Fruit fly (Drosophila melanogaster) whole organism, prepupa: ENCODE measurements around the gene eIF2Bbeta.

ENCODE experiments used
- CG10631 ChIP-seq: fragments of 200-800 bp; sonication (Bioruptor generic); optimal IDR thresholded peaks from 2 replicates; lab custom pipeline; 2016; ENCODE audit warnings: missing biosample characterization, missing genetic modification characterization
- CG10669 ChIP-seq: fragments of 200-800 bp; sonication (Bioruptor generic); optimal IDR thresholded peaks from 3 replicates; lab custom pipeline; 2018; ENCODE audit warnings: missing biosample characterization, mild to moderate bottlenecking, missing genetic modification characterization, moderate library complexity
- CG11294 ChIP-seq: fragments of 200-800 bp; sonication (Bioruptor generic); IDR thresholded peaks from 2 replicates; pipeline ENCODE4 v1.3.6; 2022; ENCODE audit warnings: missing biosample characterization, missing genetic modification characterization
- CG16779 ChIP-seq: fragments of 200-800 bp; sonication (Bioruptor generic); optimal IDR thresholded peaks from 3 replicates; lab custom pipeline; 2017; ENCODE audit warnings: missing biosample characterization, mild to moderate bottlenecking, missing genetic modification characterization
- CG3032 ChIP-seq: fragments of 200-800 bp; optimal IDR thresholded peaks from 2 replicates; lab custom pipeline; 2019; ENCODE audit warnings: missing biosample characterization, mild to moderate bottlenecking, missing genetic modification characterization, moderate library complexity
- CG31627 ChIP-seq: fragments of 200-800 bp; sonication (Bioruptor generic); optimal IDR thresholded peaks from 3 replicates; lab custom pipeline; 2016; ENCODE audit warnings: missing biosample characterization, missing genetic modification characterization
- CG32006 ChIP-seq: fragments of 200-800 bp; sonication (Bioruptor generic); optimal IDR thresholded peaks from 3 replicates; lab custom pipeline; 2017; ENCODE audit warnings: missing biosample characterization, mild to moderate bottlenecking, missing genetic modification characterization
- CG34406 ChIP-seq: fragments of 200-800 bp; sonication (Bioruptor generic); optimal IDR thresholded peaks from 3 replicates; lab custom pipeline; 2016; ENCODE audit warnings: missing biosample characterization, missing genetic modification characterization
- CG3919 ChIP-seq: fragments of 200-800 bp; sonication (Bioruptor generic); optimal IDR thresholded peaks from 3 replicates; lab custom pipeline; 2016; ENCODE audit warnings: missing biosample characterization, missing genetic modification characterization
- CG4318 ChIP-seq: fragments of 200-800 bp; sonication (Bioruptor generic); optimal IDR thresholded peaks from 3 replicates; lab custom pipeline; 2017; ENCODE audit warnings: missing biosample characterization, mild to moderate bottlenecking, missing genetic modification characterization
- CG6163 ChIP-seq: fragments of 200-800 bp; sonication (Bioruptor generic); IDR thresholded peaks from 3 replicates; pipeline ENCODE4 v1.3.6; 2022; ENCODE audit warnings: missing biosample characterization, missing genetic modification characterization
- CG6276 ChIP-seq: fragments of 200-800 bp; sonication (Bioruptor generic); optimal IDR thresholded peaks from 2 replicates; lab custom pipeline; 2017; ENCODE audit warnings: missing biosample characterization, mild to moderate bottlenecking, missing genetic modification characterization
- CG6792 ChIP-seq: fragments of 200-800 bp; sonication (Bioruptor generic); optimal IDR thresholded peaks from 3 replicates; lab custom pipeline; 2016; ENCODE audit warnings: missing biosample characterization, missing genetic modification characterization
- CG6808 ChIP-seq: fragments of 200-800 bp; sonication (Bioruptor generic); optimal IDR thresholded peaks from 3 replicates; lab custom pipeline; 2017; ENCODE audit warnings: missing biosample characterization, missing genetic modification characterization, mild to moderate bottlenecking, moderate library complexity, missing genetic modification reagents
- CG6854 ChIP-seq: fragments of 200-800 bp; sonication (Bioruptor generic); optimal IDR thresholded peaks from 2 replicates; lab custom pipeline; 2017; ENCODE audit warnings: missing biosample characterization, mild to moderate bottlenecking, missing genetic modification characterization
- CG7368 ChIP-seq: fragments of 200-800 bp; sonication (Bioruptor generic); optimal IDR thresholded peaks from 3 replicates; lab custom pipeline; 2016; ENCODE audit warnings: missing biosample characterization, missing genetic modification characterization
- CG8119 ChIP-seq: fragments of 200-800 bp; sonication (Bioruptor generic); IDR thresholded peaks from 3 replicates; pipeline ENCODE4 v1.3.6; 2022; ENCODE audit warnings: missing biosample characterization, missing genetic modification characterization
- CG8319 ChIP-seq: fragments of 200-800 bp; sonication (Bioruptor generic); optimal IDR thresholded peaks from 3 replicates; lab custom pipeline; 2016; ENCODE audit warnings: missing biosample characterization, missing genetic modification characterization
- CG9139 ChIP-seq: fragments of 200-800 bp; sonication (Bioruptor generic); optimal IDR thresholded peaks from 3 replicates; lab custom pipeline; 2017; ENCODE audit warnings: missing biosample characterization, mild to moderate bottlenecking, missing genetic modification characterization
- Eip75B ChIP-seq: fragments of 200-800 bp; sonication (Bioruptor generic); optimal IDR thresholded peaks from 3 replicates; lab custom pipeline; 2016; ENCODE audit warnings: missing biosample characterization, missing genetic modification characterization
- Eip78C ChIP-seq: fragments of 200-800 bp; sonication (Bioruptor generic); peaks from one replicate; lab custom pipeline; 2016; ENCODE audit warnings: missing biosample characterization, missing genetic modification characterization
- Eip93F ChIP-seq: fragments of 200-800 bp; sonication (Bioruptor generic); optimal IDR thresholded peaks from 2 replicates; lab custom pipeline; 2016; ENCODE audit warnings: missing biosample characterization, mild to moderate bottlenecking, missing genetic modification characterization
- Ets21C ChIP-seq: fragments of 200-800 bp; sonication (Bioruptor generic); optimal IDR thresholded peaks from 3 replicates; lab custom pipeline; 2016; ENCODE audit warnings: missing biosample characterization, missing genetic modification characterization
- Ets96B ChIP-seq: fragments of 200-800 bp; optimal IDR thresholded peaks from 2 replicates; lab custom pipeline; 2019; ENCODE audit warnings: missing biosample characterization, mild to moderate bottlenecking, missing genetic modification characterization, moderate library complexity
- Gug ChIP-seq: fragments of 200-800 bp; sonication (Bioruptor generic); IDR thresholded peaks from 2 replicates; pipeline ENCODE4 v1.3.6; 2022; ENCODE audit warnings: missing biosample characterization, missing genetic modification characterization
- Hr38 ChIP-seq: sonication (Bioruptor generic); optimal IDR thresholded peaks from 2 replicates; lab custom pipeline; 2016; ENCODE audit warnings: missing biosample characterization, missing genetic modification characterization
- Hr39 ChIP-seq: fragments of 200-800 bp; sonication (Bioruptor generic); optimal IDR thresholded peaks from 2 replicates; lab custom pipeline; 2016; ENCODE audit warnings: missing biosample characterization, missing genetic modification characterization
- Hr4 ChIP-seq: fragments of 200-800 bp; sonication (Bioruptor generic); optimal IDR thresholded peaks from 3 replicates; lab custom pipeline; 2016; ENCODE audit warnings: missing biosample characterization, missing genetic modification characterization
- Lpt ChIP-seq: fragments of 200-800 bp; sonication (Bioruptor generic); optimal IDR thresholded peaks from 3 replicates; lab custom pipeline; 2016; ENCODE audit warnings: missing biosample characterization, missing genetic modification characterization
- Met ChIP-seq: fragments of 200-800 bp; sonication (Bioruptor generic); optimal IDR thresholded peaks from 3 replicates; lab custom pipeline; 2016; ENCODE audit warnings: missing biosample characterization, missing genetic modification characterization
- OdsH ChIP-seq: fragments of 200-800 bp; sonication (Bioruptor generic); optimal IDR thresholded peaks from 3 replicates; lab custom pipeline; 2016; ENCODE audit warnings: missing biosample characterization, missing genetic modification characterization
- Sox102F ChIP-seq: fragments of 200-800 bp; sonication (Bioruptor generic); optimal IDR thresholded peaks from 2 replicates; lab custom pipeline; 2016; ENCODE audit warnings: missing biosample characterization, mild to moderate bottlenecking, missing genetic modification characterization
- Sox15 ChIP-seq: fragments of 200-800 bp; sonication (Bioruptor generic); optimal IDR thresholded peaks from 3 replicates; lab custom pipeline; 2016; ENCODE audit warnings: missing biosample characterization, missing genetic modification characterization
- acj6 ChIP-seq: fragments of 200-800 bp; sonication (Bioruptor generic); optimal IDR thresholded peaks from 3 replicates; lab custom pipeline; 2016; ENCODE audit warnings: missing biosample characterization, missing genetic modification characterization
- dac ChIP-seq: fragments of 200-800 bp; sonication (Bioruptor generic); optimal IDR thresholded peaks from 2 replicates; lab custom pipeline; 2017; ENCODE audit warnings: missing biosample characterization, mild to moderate bottlenecking, missing genetic modification characterization
- dsx ChIP-seq: fragments of 200-800 bp; optimal IDR thresholded peaks from 3 replicates; lab custom pipeline; 2019; ENCODE audit warnings: missing biosample characterization, mild to moderate bottlenecking, missing genetic modification characterization, moderate library complexity; ENCODE audit not compliant: poor library complexity, severe bottlenecking
- eg ChIP-seq: fragments of 200-800 bp; sonication (Bioruptor generic); IDR thresholded peaks from 3 replicates; pipeline ENCODE4 v1.3.6; 2022; ENCODE audit warnings: missing biosample characterization, missing genetic modification characterization
- fd59A ChIP-seq: fragments of 200-800 bp; sonication (Bioruptor generic); optimal IDR thresholded peaks from 2 replicates; lab custom pipeline; 2017; ENCODE audit warnings: missing biosample characterization, mild to moderate bottlenecking, missing genetic modification characterization, missing genetic modification reagents
- fd85E ChIP-seq: fragments of 200-800 bp; sonication (Bioruptor generic); optimal IDR thresholded peaks from 3 replicates; lab custom pipeline; 2016; ENCODE audit warnings: missing biosample characterization, missing genetic modification characterization
- lz ChIP-seq: fragments of 200-800 bp; sonication (Bioruptor generic); optimal IDR thresholded peaks from 3 replicates; lab custom pipeline; 2016; ENCODE audit warnings: missing biosample characterization, missing genetic modification characterization
- pdm3 ChIP-seq: fragments of 200-800 bp; sonication (Bioruptor generic); optimal IDR thresholded peaks from 3 replicates; lab custom pipeline; 2016; ENCODE audit warnings: missing biosample characterization, missing genetic modification characterization
- salr ChIP-seq, 2 experiments: fragments of 200-800 bp; sonication (Bioruptor generic); optimal IDR thresholded peaks; 3 replicates each; lab custom pipeline; 2016 to 2018; ENCODE audit warnings: missing biosample characterization in 2 of 2, missing genetic modification characterization in 2 of 2, mild to moderate bottlenecking in 1 of 2
- spab ChIP-seq: fragments of 200-800 bp; sonication (Bioruptor generic); optimal IDR thresholded peaks from 2 replicates; lab custom pipeline; 2017; ENCODE audit warnings: missing biosample characterization, mild to moderate bottlenecking, missing genetic modification characterization, missing genetic modification reagents
- ss ChIP-seq, 2 experiments: fragments of 200-800 bp; sonication (Bioruptor generic); optimal IDR thresholded peaks; 2 replicates in 1 of 2; 3 replicates in 1 of 2; lab custom pipeline; 2017 to 2018; ENCODE audit warnings: mild to moderate bottlenecking in 2 of 2, missing biosample characterization in 2 of 2, missing genetic modification characterization in 2 of 2, moderate library complexity in 1 of 2
- svp ChIP-seq: fragments of 200-800 bp; sonication (Bioruptor generic); peaks from one replicate; lab custom pipeline; 2016; ENCODE audit warnings: missing biosample characterization, missing genetic modification characterization
- topi ChIP-seq: fragments of 200-800 bp; sonication (Bioruptor generic); optimal IDR thresholded peaks from 3 replicates; lab custom pipeline; 2016; ENCODE audit warnings: missing biosample characterization, missing genetic modification characterization
- vri ChIP-seq: fragments of 200-800 bp; sonication (Bioruptor generic); optimal IDR thresholded peaks from 3 replicates; lab custom pipeline; 2016; ENCODE audit warnings: missing biosample characterization, mild to moderate bottlenecking, missing genetic modification characterization

Gene eIF2Bbeta

dm6 chrX:2658258-2658853 is 46.0 kb upstream of the eIF2Bbeta start (continued):
- TF ChIP-seq CG6854 (GFP tag; lab: Kevin White, UChicago): peak; percentile 39
- peak; percentile 43 for TF ChIP-seq Met (GFP tag; lab: Kevin White, UChicago)
- TF ChIP-seq CG6808 (GFP tag; lab: Kevin White, UChicago): peak; percentile 49
- no peak for TF ChIP-seq lz (GFP tag; lab: Kevin White, UChicago)
- TF ChIP-seq CG7368 (GFP tag; lab: Kevin White, UChicago): no peak
- peak; percentile 2 for TF ChIP-seq CG3032 (tag; lab: Kevin White, UChicago)
- TF ChIP-seq CG8119 (GFP tag; lab: Robert Waterston, UW): 0 out of 3 replicates have a peak, but pooled peaks have one; percentile 34
- peak; percentile 62 for TF ChIP-seq CG6276 (GFP tag; lab: Kevin White, UChicago)
- no peak for TF ChIP-seq CG8319 (GFP tag; lab: Kevin White, UChicago)
- TF ChIP-seq CG11294 (GFP tag; lab: Robert Waterston, UW): no peak
- TF ChIP-seq OdsH: no peak
- TF ChIP-seq Hr4 (GFP tag; lab: Kevin White, UChicago): no peak
- TF ChIP-seq dac (GFP tag; lab: Kevin White, UChicago): no peak
- TF ChIP-seq Eip75B (GFP tag; lab: Kevin White, UChicago): peak; percentile 5
- TF ChIP-seq CG6163 (GFP tag; lab: Robert Waterston, UW): peak; percentile 64; the same call in 2 of the 3 replicates
- peak; percentile 71 for TF ChIP-seq Sox102F
- no peak for TF ChIP-seq Ets21C (GFP tag; lab: Kevin White, UChicago)
- TF ChIP-seq eg: peak; percentile 43; the same call in 1 of the 3 replicates
- TF ChIP-seq acj6 (GFP tag; lab: Kevin White, UChicago): no peak
- TF ChIP-seq dsx (GFP tag; lab: Kevin White, UChicago): peak; percentile 40
- no peak for TF ChIP-seq Hr38
- peak; percentile 39 for TF ChIP-seq CG9139 (GFP tag; lab: Kevin White, UChicago)
- peak; percentile 68 for TF ChIP-seq Eip78C (GFP tag; lab: Kevin White, UChicago)
- TF ChIP-seq fd85E (GFP tag; lab: Kevin White, UChicago): no peak
- no peak for TF ChIP-seq CG6792
- TF ChIP-seq CG34406 (GFP tag; lab: Kevin White, UChicago): no peak
- peak; percentile 88 for TF ChIP-seq svp (GFP tag; lab: Kevin White, UChicago)
- TF ChIP-seq ss (GFP tag; optimal IDR thresholded peaks at IDR 0.05; lab: Kevin White, UChicago): peak; percentile 42 to 72
- no peak for TF ChIP-seq salr (GFP tag; optimal IDR thresholded peaks at IDR 0.05; lab: Kevin White, UChicago)

- TF ChIP-seq OdsH (peak; percentile 19), CG10669 (peak; percentile 25), CG10631 (GFP tag; lab: Kevin White, UChicago) (no peak), CG6276 (GFP tag; lab: Kevin White, UChicago) (no peak), vri (no peak), dac (GFP tag; lab: Kevin White, UChicago) (no peak), CG8119 (GFP tag; lab: Robert Waterston, UW) (peak; percentile 42; the same call in 2 of the 3 replicates), Ets21C (GFP tag; lab: Kevin White, UChicago) (no peak), CG31627 (GFP tag; lab: Kevin White, UChicago) (no peak), pdm3 (GFP tag; lab: Kevin White, UChicago) (peak; percentile 19), CG32006 (GFP tag; lab: Kevin White, UChicago) (peak; percentile 51), spab (GFP tag; lab: Kevin White, UChicago) (no peak), topi (GFP tag; lab: Kevin White, UChicago) (no peak), CG9139 (GFP tag; lab: Kevin White, UChicago) (no peak), Eip93F (GFP tag; lab: Kevin White, UChicago) (no peak), eg (peak; percentile 53; the same call in 2 of the 3 replicates), svp (GFP tag; lab: Kevin White, UChicago) (peak; percentile 51), Ets96B (tag; lab: Kevin White, UChicago) (no peak), ss (GFP tag; optimal IDR thresholded peaks at IDR 0.05; lab: Kevin White, UChicago) (peak; percentile 23 to 48), CG34406 (GFP tag; lab: Kevin White, UChicago) (no peak), fd85E (GFP tag; lab: Kevin White, UChicago) (no peak), acj6 (GFP tag; lab: Kevin White, UChicago) (peak; percentile 17), fd59A (GFP tag; lab: Kevin White, UChicago) (no peak), Lpt (no peak), CG3919 (peak; percentile 55), Hr39 (GFP tag; lab: Kevin White, UChicago) (no peak), CG4318 (no peak), CG16779 (tag; lab: Kevin White, UChicago) (no peak), Sox15 (GFP tag; lab: Kevin White, UChicago) (no peak), Gug (no peak)
Observed at dm6 chrX:2659430-2660075, 44.8 kb upstream of the eIF2Bbeta start.
